Worm (Caenorhabditis elegans): Measurements from ENCODE around the gene ZC250.4.

The ZC250.4 gene

ce11 chrV:5845669-5846189 is 32.8 kb upstream of the ZC250.4 start, which contains the start of gene F26F12.3 (continued):
- no peak for TF ChIP-seq vab-15 (tag; optimal IDR thresholded peaks at IDR 0.05)
- TF ChIP-seq lin-14 (GFP tag; optimal IDR thresholded peaks at IDR 0.05): peak; percentile 94
- TF ChIP-seq Y116A8C.19 (tag; optimal IDR thresholded peaks at IDR 0.05; ENCODE audit: borderline replicate concordance): no peak
- no peak for TF ChIP-seq mab-9 (GFP tag; IDR thresholded peaks at IDR 0.05)
- TF ChIP-seq ztf-11 (tag; optimal IDR thresholded peaks at IDR 0.05): no peak
- peak; percentile 59 for TF ChIP-seq jun-1 (tag; optimal IDR thresholded peaks at IDR 0.05)
- no peak for TF ChIP-seq hlh-4 (tag; optimal IDR thresholded peaks at IDR 0.05)
- TF ChIP-seq hlh-17 (GFP tag; optimal IDR thresholded peaks at IDR 0.05; ENCODE audit: borderline replicate concordance): no peak
- peak; percentile 15 for TF ChIP-seq sox-4 (tag; optimal IDR thresholded peaks at IDR 0.05)
- TF ChIP-seq aly-2 (tag; optimal IDR thresholded peaks at IDR 0.05): no peak
- peak; percentile 3 for TF ChIP-seq zip-4 (GFP tag; optimal IDR thresholded peaks at IDR 0.05)
- peak; percentile 1 for TF ChIP-seq C04F5.9 (tag; optimal IDR thresholded peaks at IDR 0.05)
- peak; percentile 76 for TF ChIP-seq fkh-10 (GFP tag; optimal IDR thresholded peaks at IDR 0.05)
- peak; percentile 5; the same call in 1 of the 2 replicates for TF ChIP-seq isw-1 (GFP tag; IDR thresholded peaks at IDR 0.05)
- no peak for TF ChIP-seq grh-1 (GFP tag; IDR thresholded peaks at IDR 0.05)
- peak; percentile 69; the same call in 1 of the 2 replicates for TF ChIP-seq nhr-19 (GFP tag; conservative IDR thresholded peaks at IDR 0.05)
- TF ChIP-seq lin-39 (tag; optimal IDR thresholded peaks at IDR 0.05): no peak
- no peak for TF ChIP-seq alr-1 (tag; optimal IDR thresholded peaks at IDR 0.05; ENCODE audit: borderline replicate concordance)
- TF ChIP-seq nhr-47 (tag; optimal IDR thresholded peaks at IDR 0.05): peak; percentile 68
- TF ChIP-seq dpl-1 (GFP tag; optimal IDR thresholded peaks at IDR 0.05): peak; percentile 3 to 31 (median 24)
- no peak for TF ChIP-seq elt-3 (tag; optimal IDR thresholded peaks at IDR 0.05)
- no peak for TF ChIP-seq nhr-76 (tag; optimal IDR thresholded peaks at IDR 0.05)
- peak; percentile 79 for TF ChIP-seq tbx-2 (tag; optimal IDR thresholded peaks at IDR 0.05)
- peak; percentile 43 for TF ChIP-seq C16A3.4 (tag; optimal IDR thresholded peaks at IDR 0.05)

ce11 chrV:5845162-5845561 is 32.2 kb upstream of the ZC250.4 start:
- TF ChIP-seq sptf-1 (tag; optimal IDR thresholded peaks at IDR 0.05) (no peak), fkh-8 (tag; optimal IDR thresholded peaks at IDR 0.05) (peak; percentile 58), mep-1 (tag; optimal IDR thresholded peaks at IDR 0.05) (peak; percentile 41), efl-3 (GFP tag; optimal IDR thresholded peaks at IDR 0.05) (no peak), hlh-17 (GFP tag; optimal IDR thresholded peaks at IDR 0.05; ENCODE audit: borderline replicate concordance) (no peak), lsy-2 (tag; optimal IDR thresholded peaks at IDR 0.05) (no peak), unc-86 (tag; optimal IDR thresholded peaks at IDR 0.05) (peak; percentile 39), aha-1 (tag; optimal IDR thresholded peaks at IDR 0.05) (no peak), lin-14 (GFP tag; optimal IDR thresholded peaks at IDR 0.05) (peak; percentile 23), blmp-1 (tag; optimal IDR thresholded peaks at IDR 0.05) (peak; percentile 6), efl-1 (optimal IDR thresholded peaks at IDR 0.05) (no peak), efl-1 (GFP tag; optimal IDR thresholded peaks at IDR 0.05 in 1 of 2) (peak in 1 of 2 experiments; percentile 78), ztf-4 (tag; optimal IDR thresholded peaks at IDR 0.05) (peak; percentile 32), egl-27 (tag; optimal IDR thresholded peaks at IDR 0.05) (no peak), nhr-11 (tag; optimal IDR thresholded peaks at IDR 0.05) (no peak)

- TF ChIP-seq ztf-11 (tag; optimal IDR thresholded peaks at IDR 0.05): peak in 1 of 2 experiments; percentile 2
- TF ChIP-seq F16B12.6 (tag; optimal IDR thresholded peaks at IDR 0.05): no peak
- TF ChIP-seq isw-1 (GFP tag; IDR thresholded peaks at IDR 0.05): no peak
- peak; percentile 31 for TF ChIP-seq dsc-1 (tag; optimal IDR thresholded peaks at IDR 0.05)
- TF ChIP-seq unc-98 (GFP tag; IDR thresholded peaks at IDR 0.05): no peak
- no peak for TF ChIP-seq fkh-8 (tag; optimal IDR thresholded peaks at IDR 0.05)
- peak; percentile 93 for TF ChIP-seq unc-130 (tag; optimal IDR thresholded peaks at IDR 0.05)
- peak; percentile 79 for TF ChIP-seq grh-1 (GFP tag; IDR thresholded peaks at IDR 0.05)
- TF ChIP-seq pag-3 (tag; optimal IDR thresholded peaks at IDR 0.05; ENCODE audit: borderline replicate concordance, insufficient read depth): peak; percentile 67
- TF ChIP-seq sptf-1 (tag; optimal IDR thresholded peaks at IDR 0.05): no peak
- no peak for TF ChIP-seq sox-4 (tag; optimal IDR thresholded peaks at IDR 0.05)
- peak; percentile 79 for TF ChIP-seq nhr-47 (tag; optimal IDR thresholded peaks at IDR 0.05)
- peak; percentile 78 for TF ChIP-seq mep-1 (tag; optimal IDR thresholded peaks at IDR 0.05)
- peak; percentile 99 for TF ChIP-seq nhr-85 (tag)
- TF ChIP-seq alr-1 (tag; optimal IDR thresholded peaks at IDR 0.05; ENCODE audit: borderline replicate concordance): no peak
- peak; percentile 44 for TF ChIP-seq nhr-11 (tag; optimal IDR thresholded peaks at IDR 0.05)
- no peak for TF ChIP-seq zag-1 (tag; optimal IDR thresholded peaks at IDR 0.05)
- TF ChIP-seq lin-39 (tag; optimal IDR thresholded peaks at IDR 0.05): peak; percentile 13
- no peak for TF ChIP-seq fkh-10 (GFP tag; optimal IDR thresholded peaks at IDR 0.05)
- no peak for TF ChIP-seq fkh-4 (tag; optimal IDR thresholded peaks at IDR 0.05; ENCODE audit: borderline replicate concordance)
- no peak for TF ChIP-seq aly-2 (tag; optimal IDR thresholded peaks at IDR 0.05)
- peak; percentile 86 for TF ChIP-seq lir-3 (tag; optimal IDR thresholded peaks at IDR 0.05; ENCODE audit: poor library complexity)
- no peak for TF ChIP-seq hlh-4 (tag; optimal IDR thresholded peaks at IDR 0.05)
- no peak for TF ChIP-seq fos-1 (tag; optimal IDR thresholded peaks at IDR 0.05)
- peak; percentile 92 for TF ChIP-seq nhr-19 (GFP tag; conservative IDR thresholded peaks at IDR 0.05)
These were observed 31.4 kb upstream of the ZC250.4 start for ce11 chrV:5844349-5844760.
